Worm (Caenorhabditis elegans) whole organism, L1 larva: Measurements from ENCODE around the gene ZK892.5.

Source experiments
- ceh-82 ChIP-seq, 3 experiments: fragments of 150-350 bp in 1 of 3; sonication (generic microtip) in 2 of 3; optimal IDR thresholded peaks; 2 replicates each; lab custom pipeline; 2014 to 2017; ENCODE audit warnings: missing biosample characterization in 3 of 3, missing genetic modification characterization in 3 of 3
- jun-1 ChIP-seq: fragments of 150-350 bp; optimal IDR thresholded peaks from 2 replicates; lab custom pipeline; 2014; ENCODE audit warnings: missing biosample characterization, missing genetic modification reagents, missing genetic modification characterization

ce11 chrII:10007917-10008316 is at the start of gene ZK892.5:
- no peak for TF ChIP-seq ceh-82 (tag; optimal IDR thresholded peaks at IDR 0.05; lab: Kevin White, UChicago)
- no peak for TF ChIP-seq jun-1 (tag; lab: Kevin White, UChicago)
